Fruit fly (Drosophila melanogaster) whole organism, embryonic: ENCODE measurements around the gene CG45100.

Experiments
- ATbp ChIP-seq: fragments of 200-800 bp; sonication (Bioruptor generic); optimal IDR thresholded peaks from 2 replicates; lab custom pipeline; 2017; ENCODE audit warnings: missing biosample characterization, mild to moderate bottlenecking, missing genetic modification characterization, missing genetic modification reagents
- Aef1 ChIP-seq: fragments of 200-800 bp; sonication (Bioruptor generic); IDR thresholded peaks from 3 replicates; pipeline ENCODE4 v1.3.6; 2022; ENCODE audit warnings: missing biosample characterization, missing genetic modification characterization
- CG10209 ChIP-seq: fragments of 200-800 bp; sonication (Bioruptor generic); optimal IDR thresholded peaks from 3 replicates; lab custom pipeline; 2017; ENCODE audit warnings: missing biosample characterization, mild to moderate bottlenecking, missing genetic modification characterization, missing genetic modification reagents
- CG10543 ChIP-seq: fragments of 200-800 bp; sonication (Bioruptor generic); optimal IDR thresholded peaks from 3 replicates; lab custom pipeline; 2017; ENCODE audit warnings: missing biosample characterization, mild to moderate bottlenecking, missing genetic modification characterization, moderate library complexity
- CG10654 ChIP-seq: fragments of 200-800 bp; sonication (Bioruptor generic); optimal IDR thresholded peaks from 2 replicates; lab custom pipeline; 2016; ENCODE audit warnings: missing biosample characterization, missing genetic modification characterization
- CG12299 ChIP-seq: fragments of 200-800 bp; sonication (Bioruptor generic); optimal IDR thresholded peaks from 2 replicates; lab custom pipeline; 2018; ENCODE audit warnings: missing biosample characterization, mild to moderate bottlenecking, missing genetic modification characterization
- CG13424 ChIP-seq: fragments of 200-800 bp; sonication (Bioruptor generic); optimal IDR thresholded peaks from 2 replicates; lab custom pipeline; 2019; ENCODE audit warnings: missing biosample characterization, mild to moderate bottlenecking, missing genetic modification characterization, moderate library complexity
- CG15011 ChIP-seq: fragments of 200-800 bp; sonication (Bioruptor generic); optimal IDR thresholded peaks from 3 replicates; lab custom pipeline; 2018; ENCODE audit warnings: missing biosample characterization, mild to moderate bottlenecking, missing genetic modification characterization
- CG16779 ChIP-seq: fragments of 200-800 bp; sonication (Bioruptor generic); IDR thresholded peaks from 2 replicates; pipeline ENCODE4 v1.3.6; 2022; ENCODE audit warnings: missing biosample characterization, missing genetic modification characterization
- CG16813 ChIP-seq: fragments of 200-800 bp; sonication (Bioruptor generic); IDR thresholded peaks from 3 replicates; pipeline ENCODE4 v1.3.6; 2022; ENCODE audit warnings: missing biosample characterization, missing genetic modification characterization; ENCODE audit not compliant: partially characterized antibody
- CG17829 ChIP-seq: fragments of 200-800 bp; optimal IDR thresholded peaks from 2 replicates; lab custom pipeline; 2019; ENCODE audit warnings: missing biosample characterization, mild to moderate bottlenecking, missing genetic modification characterization, moderate library complexity
- CG18619 ChIP-seq: fragments of 200-800 bp; sonication (Bioruptor generic); optimal IDR thresholded peaks from 3 replicates; lab custom pipeline; 2017; ENCODE audit warnings: missing biosample characterization, mild to moderate bottlenecking, missing genetic modification characterization
- CG2129 ChIP-seq: fragments of 200-800 bp; sonication (Bioruptor generic); IDR thresholded peaks from 2 replicates; pipeline ENCODE4 v1.3.6; 2022; ENCODE audit warnings: missing biosample characterization, missing genetic modification characterization; ENCODE audit not compliant: partially characterized antibody
- CG30431 ChIP-seq: fragments of 200-800 bp; sonication (Bioruptor generic); optimal IDR thresholded peaks from 2 replicates; lab custom pipeline; 2017; ENCODE audit warnings: missing biosample characterization, missing genetic modification characterization
- CG3726 ChIP-seq: fragments of 200-800 bp; sonication (Bioruptor generic); IDR thresholded peaks from 3 replicates; pipeline ENCODE4, ENCODE4 v1.3.6; 2022; ENCODE audit warnings: missing biosample characterization, missing genetic modification characterization
- CG7271 ChIP-seq: fragments of 200-800 bp; sonication (Bioruptor generic); optimal IDR thresholded peaks from 2 replicates; lab custom pipeline; 2018; ENCODE audit warnings: missing biosample characterization, mild to moderate bottlenecking, missing genetic modification characterization, moderate library complexity
- CG7556 ChIP-seq: fragments of 200-800 bp; sonication (Bioruptor generic); optimal IDR thresholded peaks from 2 replicates; lab custom pipeline; 2017; ENCODE audit warnings: missing biosample characterization, mild to moderate bottlenecking, missing genetic modification characterization
- CHES-1-like ChIP-seq: fragments of 200-800 bp; sonication (Bioruptor generic); optimal IDR thresholded peaks from 2 replicates; lab custom pipeline; 2016; ENCODE audit warnings: missing biosample characterization, missing genetic modification characterization
- D ChIP-seq, 2 experiments: fragments of 200-800 bp in 1 of 2; fragments of >200 bp in 1 of 2; sonication (Bioruptor generic) in 1 of 2; optimal IDR thresholded peaks; 2 replicates in 1 of 2; 3 replicates in 1 of 2; lab custom pipeline; 2017; ENCODE audit warnings: mild to moderate bottlenecking in 1 of 2, missing biosample characterization in 1 of 2, missing genetic modification characterization in 1 of 2, missing genetic modification reagents in 1 of 2
- Dip3 ChIP-seq: fragments of 200-800 bp; sonication (Bioruptor generic); optimal IDR thresholded peaks from 3 replicates; lab custom pipeline; 2016; ENCODE audit warnings: missing biosample characterization, missing genetic modification characterization
- Doc2 ChIP-seq: fragments of 200-800 bp; sonication (Bioruptor generic); IDR thresholded peaks from 2 replicates; pipeline ENCODE4 v1.3.6; 2022; ENCODE audit warnings: missing biosample characterization, missing genetic modification characterization
- Drgx ChIP-seq: fragments of 200-800 bp; sonication (Bioruptor generic); IDR thresholded peaks from 2 replicates; pipeline ENCODE4 v1.3.6; 2022; ENCODE audit warnings: missing biosample characterization, missing genetic modification characterization
- Elba2 ChIP-seq: fragments of 200-800 bp; sonication (Bioruptor generic); optimal IDR thresholded peaks from 3 replicates; lab custom pipeline; 2016; ENCODE audit warnings: missing biosample characterization, missing genetic modification characterization
- Hey ChIP-seq: fragments of 200-800 bp; sonication (Bioruptor generic); optimal IDR thresholded peaks from 3 replicates; lab custom pipeline; 2018; ENCODE audit warnings: missing biosample characterization, mild to moderate bottlenecking, missing genetic modification characterization
- Hmx ChIP-seq: fragments of 200-800 bp; sonication (Bioruptor generic); optimal IDR thresholded peaks from 2 replicates; lab custom pipeline; 2016; ENCODE audit warnings: missing biosample characterization, missing genetic modification characterization
- Mes4 ChIP-seq: fragments of 200-800 bp; sonication (Bioruptor generic); optimal IDR thresholded peaks from 2 replicates; lab custom pipeline; 2016; ENCODE audit warnings: missing biosample characterization, missing genetic modification characterization
- Poxn ChIP-seq: fragments of 200-800 bp; sonication (Bioruptor generic); IDR thresholded peaks from 2 replicates; pipeline ENCODE4 v1.3.6; 2022; ENCODE audit warnings: missing biosample characterization, missing genetic modification characterization
- ac ChIP-seq: fragments of 200-800 bp; sonication (Bioruptor generic); optimal IDR thresholded peaks from 3 replicates; lab custom pipeline; 2017; ENCODE audit warnings: missing biosample characterization, mild to moderate bottlenecking, missing genetic modification characterization
- al ChIP-seq: fragments of 200-800 bp; sonication (Bioruptor generic); IDR thresholded peaks from 2 replicates; pipeline ENCODE4 v1.3.6; 2022; ENCODE audit warnings: missing biosample characterization, missing genetic modification characterization
- ara ChIP-seq: fragments of 200-800 bp; sonication (Bioruptor generic); IDR thresholded peaks from 2 replicates; pipeline ENCODE4 v1.3.6; 2022; ENCODE audit warnings: missing biosample characterization, missing genetic modification characterization
- ash1 ChIP-seq: fragments of 200-800 bp; sonication (Bioruptor generic); optimal IDR thresholded peaks from 2 replicates; lab custom pipeline; 2018; ENCODE audit warnings: missing biosample characterization, mild to moderate bottlenecking, missing genetic modification characterization
- bowl ChIP-seq: fragments of 200-800 bp; sonication (Bioruptor generic); IDR thresholded peaks from 2 replicates; pipeline ENCODE4 v1.3.6; 2022; ENCODE audit warnings: missing biosample characterization, missing genetic modification characterization
- cad ChIP-seq: fragments of >200 bp; optimal IDR thresholded peaks from 2 replicates; lab custom pipeline; 2017; ENCODE audit warnings: missing biosample characterization, missing genetic modification characterization
- cg ChIP-seq: fragments of 200-800 bp; sonication (Bioruptor generic); optimal IDR thresholded peaks from 3 replicates; lab custom pipeline; 2019; ENCODE audit warnings: missing biosample characterization, mild to moderate bottlenecking, missing genetic modification characterization, moderate library complexity
- ci ChIP-seq: fragments of 200-800 bp; sonication (Bioruptor generic); IDR thresholded peaks from 3 replicates; pipeline ENCODE4 v1.3.6; 2022; ENCODE audit warnings: missing biosample characterization, missing genetic modification characterization
- dmrt11E ChIP-seq: fragments of 200-800 bp; sonication (Bioruptor generic); optimal IDR thresholded peaks from 3 replicates; lab custom pipeline; 2018; ENCODE audit warnings: missing biosample characterization, mild to moderate bottlenecking, missing genetic modification characterization, moderate library complexity
- fru ChIP-seq: fragments of >200 bp; optimal IDR thresholded peaks from 2 replicates; lab custom pipeline; 2017
- grau ChIP-seq: fragments of 200-800 bp; optimal IDR thresholded peaks from 3 replicates; lab custom pipeline; 2019; ENCODE audit warnings: missing biosample characterization, mild to moderate bottlenecking, missing genetic modification characterization, moderate library complexity
- ken ChIP-seq: fragments of 200-800 bp; sonication (Bioruptor generic); IDR thresholded peaks from 3 replicates; pipeline ENCODE4 v1.3.6; 2022; ENCODE audit warnings: missing biosample characterization, missing genetic modification characterization
- lola ChIP-seq, 3 experiments: fragments of >200 bp in 2 of 3; fragments of 200-800 bp in 1 of 3; sonication (Bioruptor generic) in 1 of 3; optimal IDR thresholded peaks; 2 replicates each; lab custom pipeline; 2017 to 2019; ENCODE audit warnings: missing biosample characterization in 3 of 3, missing genetic modification characterization in 3 of 3, mild to moderate bottlenecking in 1 of 3, moderate library complexity in 1 of 3
- mld ChIP-seq: fragments of 200-800 bp; sonication (Bioruptor generic); IDR thresholded peaks from 3 replicates; pipeline ENCODE4 v1.3.6; 2022; ENCODE audit warnings: missing biosample characterization, missing genetic modification characterization; ENCODE audit not compliant: partially characterized antibody
- pfk ChIP-seq: fragments of 200-800 bp; sonication (Bioruptor generic); optimal IDR thresholded peaks from 2 replicates; lab custom pipeline; 2018; ENCODE audit warnings: missing biosample characterization, mild to moderate bottlenecking, missing genetic modification characterization, moderate library complexity
- pho ChIP-seq: fragments of 200-800 bp; sonication (Bioruptor generic); optimal IDR thresholded peaks from 2 replicates; lab custom pipeline; 2016; ENCODE audit warnings: missing biosample characterization, missing genetic modification characterization
- repo ChIP-seq: fragments of 200-800 bp; sonication (Bioruptor generic); optimal IDR thresholded peaks from 2 replicates; lab custom pipeline; 2016; ENCODE audit warnings: missing biosample characterization, missing genetic modification characterization
- schlank ChIP-seq: fragments of 200-800 bp; sonication (Bioruptor generic); optimal IDR thresholded peaks from 2 replicates; lab custom pipeline; 2018; ENCODE audit warnings: missing biosample characterization, mild to moderate bottlenecking, missing genetic modification characterization
- sens-2 ChIP-seq: fragments of 200-800 bp; sonication (Bioruptor generic); IDR thresholded peaks from 2 replicates; pipeline ENCODE4 v1.3.6; 2022; ENCODE audit warnings: missing biosample characterization, missing genetic modification characterization
- sima ChIP-seq: fragments of 200-800 bp; sonication (Bioruptor generic); optimal IDR thresholded peaks from 2 replicates; lab custom pipeline; 2016; ENCODE audit warnings: missing biosample characterization, missing genetic modification characterization
- slp2 ChIP-seq: fragments of 200-800 bp; sonication (Bioruptor generic); optimal IDR thresholded peaks from 2 replicates; lab custom pipeline; 2016; ENCODE audit warnings: missing biosample characterization, missing genetic modification characterization
- zf30C ChIP-seq: fragments of 200-800 bp; sonication (Bioruptor generic); optimal IDR thresholded peaks from 3 replicates; lab custom pipeline; 2018; ENCODE audit warnings: missing biosample characterization, mild to moderate bottlenecking, missing genetic modification characterization

The CG45100 gene

dm6 chr3R:5517002-5517875 is 42.8 kb upstream of the CG45100 start, which contains the start of gene Itpr (continued):
- TF ChIP-seq fru (no peak), CG2129 (GFP tag; lab: Robert Waterston, UW) (no peak), CG7556 (no peak), dmrt11E (tag; lab: Kevin White, UChicago) (no peak), Aef1 (GFP tag; lab: Robert Waterston, UW) (0 out of 3 replicates have a peak, but pooled peaks have one; percentile 21), Drgx (GFP tag; lab: Robert Waterston, UW) (no peak), CHES-1-like (GFP tag; lab: Kevin White, UChicago) (no peak), lola (GFP tag; optimal IDR thresholded peaks at IDR 0.05; lab: Kevin White, UChicago) (no peak), pfk (GFP tag; lab: Kevin White, UChicago) (no peak), grau (tag; lab: Kevin White, UChicago) (peak; percentile 68), repo (GFP tag; lab: Kevin White, UChicago) (no peak), CG15011 (GFP tag; lab: Kevin White, UChicago) (no peak), CG16779 (GFP tag; lab: Robert Waterston, UW) (no peak), schlank (no peak), ash1 (GFP tag; lab: Kevin White, UChicago) (no peak), ac (GFP tag; lab: Kevin White, UChicago) (peak; percentile 5), Mes4 (GFP tag; lab: Kevin White, UChicago) (no peak), ci (GFP tag; lab: Robert Waterston, UW) (peak; percentile 62; the same call in 2 of the 3 replicates), al (GFP tag; lab: Robert Waterston, UW) (no peak), CG18619 (GFP tag; lab: Kevin White, UChicago) (no peak), bowl (no peak), CG10209 (GFP tag; lab: Kevin White, UChicago) (no peak), CG10654 (no peak), pho (GFP tag; lab: Kevin White, UChicago) (no peak), sima (GFP tag; lab: Kevin White, UChicago) (no peak), sens-2 (no peak), ATbp (no peak), Hmx (GFP tag; lab: Kevin White, UChicago) (no peak), cad (GFP tag; lab: Kevin White, UChicago) (no peak), D (optimal IDR thresholded peaks at IDR 0.05; lab: Kevin White, UChicago) (peak; percentile 24), D (GFP tag; optimal IDR thresholded peaks at IDR 0.05; lab: Kevin White, UChicago) (peak; percentile 17), CG12299 (tag; lab: Kevin White, UChicago) (no peak), Poxn (GFP tag; lab: Robert Waterston, UW) (no peak), Elba2 (peak; percentile 75), CG30431 (GFP tag; lab: Kevin White, UChicago) (no peak), cg (peak; percentile 57), ken (no peak), CG16813 (GFP tag; lab: Robert Waterston, UW) (0 out of 3 replicates have a peak, but pooled peaks have one; percentile 12), CG17829 (tag; lab: Kevin White, UChicago) (peak; percentile 16), CG3726 (GFP tag; lab: Robert Waterston, UW) (no peak), CG13424 (tag; lab: Kevin White, UChicago) (no peak), CG7271 (tag; lab: Kevin White, UChicago) (no peak), Hey (tag; lab: Kevin White, UChicago) (no peak), CG10543 (no peak), Dip3 (GFP tag; lab: Kevin White, UChicago) (no peak), Doc2 (no peak), zf30C (no peak), slp2 (GFP tag; lab: Kevin White, UChicago) (no peak), mld (GFP tag; lab: Robert Waterston, UW) (no peak), ara (GFP tag; lab: Robert Waterston, UW) (no peak)
